Worm (Caenorhabditis elegans) whole organism, midembryonic: ENCODE results near the gene gly-8.

ENCODE experiments used
- T22C8.4 ChIP-seq: fragments of 200-800 bp; sonication (Bioruptor generic); IDR thresholded peaks from 2 replicates; pipeline ENCODE4 v1.3.6; 2022; ENCODE audit warnings: missing genetic modification characterization, missing compliant biosample characterization
- cog-1 ChIP-seq: sonication (generic microtip); optimal IDR thresholded peaks from 2 replicates; lab custom pipeline; 2016; ENCODE audit warnings: missing genetic modification characterization, missing compliant biosample characterization
- flt-1 ChIP-seq: fragments of 200-800 bp; sonication (Bioruptor generic); IDR thresholded peaks from 2 replicates; pipeline ENCODE4 v1.3.6; 2022; ENCODE audit warnings: missing genetic modification characterization, missing compliant biosample characterization
- klf-2 ChIP-seq: fragments of 200-800 bp; sonication (Bioruptor generic); conservative IDR thresholded peaks from 2 replicates; pipeline ENCODE4 v1.3.6; 2022; ENCODE audit warnings: missing genetic modification reagents, missing genetic modification characterization, missing compliant biosample characterization
- med-1 ChIP-seq: sonication (generic microtip); optimal IDR thresholded peaks from 2 replicates; lab custom pipeline; 2017; ENCODE audit warnings: missing genetic modification characterization, mild to moderate bottlenecking, missing compliant biosample characterization, antibody characterized with exemption, missing genetic modification reagents; ENCODE audit not compliant: insufficient read depth
- ref-1 ChIP-seq: fragments of 200-800 bp; sonication (Bioruptor generic); conservative IDR thresholded peaks from 2 replicates; pipeline ENCODE4 v1.3.6; 2022; ENCODE audit warnings: missing genetic modification reagents, missing genetic modification characterization, missing compliant biosample characterization
- ztf-23 ChIP-seq: fragments of 200-800 bp; sonication (Bioruptor generic); IDR thresholded peaks from 2 replicates; pipeline ENCODE4 v1.3.6; 2022; ENCODE audit warnings: missing genetic modification reagents, missing genetic modification characterization, missing compliant biosample characterization
- ztf-29 ChIP-seq: fragments of 200-800 bp; sonication (Bioruptor generic); IDR thresholded peaks from 2 replicates; pipeline ENCODE4 v1.3.6; 2022; ENCODE audit warnings: missing genetic modification reagents, missing genetic modification characterization, missing compliant biosample characterization

- TF ChIP-seq flt-1 (GFP tag; lab: Robert Waterston, UW): no peak
- no peak for TF ChIP-seq T22C8.4 (GFP tag; lab: Robert Waterston, UW)
- no peak for TF ChIP-seq klf-2
- no peak for TF ChIP-seq ref-1 (GFP tag; lab: Robert Waterston, UW)
- no peak for TF ChIP-seq ztf-23 (GFP tag; lab: Robert Waterston, UW)
- no peak for TF ChIP-seq ztf-29
- no peak for TF ChIP-seq cog-1 (tag; lab: Kevin White, UChicago)
- TF ChIP-seq med-1 (GFP tag; lab: Kevin White, UChicago): no peak
Observed at ce11 chrIII:11588911-11589310, 36.1 kb upstream of the gly-8 start, which contains the start of gene Y66D12A.3.
